Worm (Caenorhabditis elegans): ENCODE results near the gene ceh-32.

DNA sequence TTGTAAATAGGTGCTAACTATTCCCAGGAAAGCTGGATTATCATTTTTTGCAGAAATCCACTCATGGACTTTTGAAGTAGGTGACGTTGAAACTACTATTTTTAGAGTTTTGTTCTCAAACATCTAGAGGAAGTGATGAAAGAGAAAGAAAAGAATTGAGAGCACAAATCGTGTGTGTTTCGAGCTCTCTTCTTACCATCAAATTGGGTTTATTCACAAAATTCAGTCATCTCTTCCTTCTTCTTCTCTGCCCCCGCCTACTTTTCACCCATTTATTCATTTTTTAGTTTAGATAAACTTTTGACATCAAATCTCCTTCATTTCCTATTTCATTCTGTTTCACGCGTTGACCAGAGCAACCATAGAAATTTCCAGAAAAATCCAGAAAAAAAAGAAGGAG, 18.3 kb downstream of the ceh-32 start, which contains the start of gene W05E10.2:
- no peak for TF ChIP-seq dao-5 (tag; optimal IDR thresholded peaks at IDR 0.05)
- TF ChIP-seq him-1 (tag; optimal IDR thresholded peaks at IDR 0.05), result no peak

Measured in whole organism, L4/young adult.